Fruit fly (Drosophila melanogaster) whole organism, pupa: ENCODE measurements around the gene Ge-1.

ENCODE experiments used
- CG4496 ChIP-seq: fragments of 200-800 bp; sonication (Bioruptor generic); IDR thresholded peaks from 3 replicates; pipeline ENCODE4 v1.3.6; 2022; ENCODE audit warnings: missing biosample characterization, missing genetic modification characterization
- CG8159 ChIP-seq: fragments of 200-800 bp; sonication (Bioruptor generic); optimal IDR thresholded peaks from 3 replicates; lab custom pipeline; 2018; ENCODE audit warnings: missing biosample characterization, mild to moderate bottlenecking, missing genetic modification characterization, moderate library complexity
- CG8301 ChIP-seq: fragments of 200-800 bp; sonication (Bioruptor generic); optimal IDR thresholded peaks from 2 replicates; lab custom pipeline; 2018; ENCODE audit warnings: missing biosample characterization, mild to moderate bottlenecking, missing genetic modification characterization
- CG9948 ChIP-seq: fragments of 200-800 bp; sonication (Bioruptor generic); optimal IDR thresholded peaks from 2 replicates; lab custom pipeline; 2018; ENCODE audit warnings: missing biosample characterization, mild to moderate bottlenecking, missing genetic modification characterization, moderate library complexity
- EcR ChIP-seq: fragments of 200-800 bp; sonication (Bioruptor generic); optimal IDR thresholded peaks from 3 replicates; lab custom pipeline; 2019; ENCODE audit warnings: missing biosample characterization, missing genetic modification characterization, mild to moderate bottlenecking, moderate library complexity, missing genetic modification reagents
- Pif1A ChIP-seq: fragments of 200-800 bp; sonication (Bioruptor generic); optimal IDR thresholded peaks from 3 replicates; lab custom pipeline; 2016; ENCODE audit warnings: missing biosample characterization, missing genetic modification characterization
- fd96Ca ChIP-seq: fragments of 200-800 bp; sonication (Bioruptor generic); IDR thresholded peaks from 3 replicates; pipeline ENCODE4 v1.3.6; 2022; ENCODE audit warnings: missing biosample characterization, missing genetic modification characterization
- gl ChIP-seq: fragments of 200-800 bp; sonication (Bioruptor generic); optimal IDR thresholded peaks from 2 replicates; lab custom pipeline; 2018; ENCODE audit warnings: missing biosample characterization, mild to moderate bottlenecking, missing genetic modification characterization

- TF ChIP-seq CG8301 (tag; lab: Kevin White, UChicago) = peak; percentile 62
- TF ChIP-seq CG9948 (tag; lab: Kevin White, UChicago) = peak; percentile 84
- TF ChIP-seq CG8159 (tag; lab: Kevin White, UChicago) = peak; percentile 91
- peak; percentile 85 for TF ChIP-seq EcR (GFP tag; lab: Kevin White, UChicago)
- TF ChIP-seq gl (tag; lab: Kevin White, UChicago) = peak; percentile 69
- TF ChIP-seq fd96Ca (GFP tag; lab: Robert Waterston, UW) = peak; percentile 84
- peak; percentile 78 for TF ChIP-seq Pif1A
- TF ChIP-seq CG4496 (GFP tag; lab: Robert Waterston, UW) = peak; percentile 78
Measured at dm6 chr2L:11053018-11053807, 47.5 kb downstream of the Ge-1 start.
